Fruit fly (Drosophila melanogaster) whole organism, wandering third instar larva: ENCODE measurements around the gene plx.

Experiments used
- Abd-B ChIP-seq: fragments of >200 bp; optimal IDR thresholded peaks from 2 replicates; lab custom pipeline; 2017; ENCODE audit warnings: missing biosample characterization, missing genetic modification characterization
- CG32264 ChIP-seq: fragments of 200-800 bp; sonication (Bioruptor generic); optimal IDR thresholded peaks from 2 replicates; lab custom pipeline; 2016; ENCODE audit warnings: missing biosample characterization, missing genetic modification characterization
- CG9705 ChIP-seq: fragments of 200-800 bp; sonication (Bioruptor generic); optimal IDR thresholded peaks from 2 replicates; lab custom pipeline; 2018; ENCODE audit warnings: missing biosample characterization, mild to moderate bottlenecking, missing genetic modification characterization
- CrebA ChIP-seq: fragments of 200-800 bp; sonication (Bioruptor generic); optimal IDR thresholded peaks from 2 replicates; lab custom pipeline; 2016; ENCODE audit warnings: missing biosample characterization, mild to moderate bottlenecking, missing genetic modification characterization, borderline replicate concordance
- Dfd ChIP-seq: fragments of >200 bp; optimal IDR thresholded peaks from 2 replicates; lab custom pipeline; 2017; ENCODE audit warnings: missing biosample characterization, missing genetic modification characterization
- Dif ChIP-seq: fragments of 200-275, 200-300 bp; sonication (Bioruptor generic); optimal IDR thresholded peaks from 2 replicates; lab custom pipeline; 2018; ENCODE audit warnings: missing biosample characterization, missing genetic modification characterization; ENCODE audit not compliant: partially characterized antibody
- GATAd ChIP-seq: sonication (Bioruptor generic); optimal IDR thresholded peaks from 2 replicates; lab custom pipeline; 2016; ENCODE audit warnings: missing biosample characterization, missing genetic modification characterization
- HLH106 ChIP-seq: fragments of 200-800 bp; optimal IDR thresholded peaks from 3 replicates; lab custom pipeline; 2019; ENCODE audit warnings: missing biosample characterization, mild to moderate bottlenecking, missing genetic modification characterization, moderate library complexity
- Hnf4 ChIP-seq: fragments of 200-800 bp; sonication (Bioruptor generic); optimal IDR thresholded peaks from 2 replicates; lab custom pipeline; 2016; ENCODE audit warnings: missing biosample characterization, mild to moderate bottlenecking, missing genetic modification characterization
- Hr78 ChIP-seq: fragments of >200 bp; optimal IDR thresholded peaks from 2 replicates; lab custom pipeline; 2017; ENCODE audit warnings: missing biosample characterization, missing genetic modification characterization
- Hr83 ChIP-seq: fragments of 200-300 bp; sonication (Bioruptor generic); optimal IDR thresholded peaks from 2 replicates; lab custom pipeline; 2016; ENCODE audit warnings: missing biosample characterization, mild to moderate bottlenecking, missing genetic modification characterization, moderate library complexity; ENCODE audit not compliant: poor library complexity, severe bottlenecking
- Jra ChIP-seq: sonication (Bioruptor generic); optimal IDR thresholded peaks from 2 replicates; lab custom pipeline; 2016; ENCODE audit warnings: missing biosample characterization, missing genetic modification characterization
- Mio ChIP-seq: sonication (Bioruptor generic); optimal IDR thresholded peaks from 2 replicates; lab custom pipeline; 2016; ENCODE audit warnings: missing biosample characterization, missing genetic modification characterization
- Myc ChIP-seq: fragments of >200 bp; optimal IDR thresholded peaks from 2 replicates; lab custom pipeline; 2017
- N ChIP-seq: fragments of >200 bp; optimal IDR thresholded peaks from 2 replicates; lab custom pipeline; 2018; ENCODE audit warnings: missing biosample characterization, missing external identifiers, missing genetic modification characterization
- OdsH ChIP-seq: fragments of 200-800 bp; sonication (Bioruptor generic); optimal IDR thresholded peaks from 2 replicates; lab custom pipeline; 2016; ENCODE audit warnings: missing biosample characterization, mild to moderate bottlenecking, missing genetic modification characterization
- Rel ChIP-seq, 2 experiments: fragments of 200-800 bp; sonication (Bioruptor generic) in 1 of 2; optimal IDR thresholded peaks; 2 replicates in 1 of 2; 3 replicates in 1 of 2; lab custom pipeline; 2016 to 2019; ENCODE audit warnings: mild to moderate bottlenecking in 2 of 2, missing biosample characterization in 2 of 2, missing genetic modification characterization in 2 of 2, moderate library complexity in 1 of 2
- Sp1 ChIP-seq: fragments of 200-800 bp; sonication (Bioruptor generic); optimal IDR thresholded peaks from 3 replicates; lab custom pipeline; 2019; ENCODE audit warnings: missing biosample characterization, mild to moderate bottlenecking, missing genetic modification characterization, moderate library complexity
- Vsx2 ChIP-seq: fragments of 200-300, 225-300 bp; sonication (Bioruptor generic); optimal IDR thresholded peaks from 2 replicates; lab custom pipeline; 2018; ENCODE audit warnings: missing biosample characterization, missing genetic modification characterization; ENCODE audit not compliant: partially characterized antibody
- br ChIP-seq: fragments of 200-800 bp; sonication (Bioruptor generic); optimal IDR thresholded peaks from 2 replicates; lab custom pipeline; 2016; ENCODE audit warnings: missing biosample characterization, missing genetic modification characterization
- brk ChIP-seq: fragments of 200-800 bp; sonication (Bioruptor generic); optimal IDR thresholded peaks from 2 replicates; lab custom pipeline; 2016; ENCODE audit warnings: missing biosample characterization, mild to moderate bottlenecking, missing genetic modification characterization
- dl ChIP-seq, 2 experiments: fragments of 175-275, 200-275 bp in 1 of 2; fragments of 200-275 bp in 1 of 2; sonication (Bioruptor generic); optimal IDR thresholded peaks; lab custom pipeline; 2018; ENCODE audit warnings: mild to moderate bottlenecking in 2 of 2, missing biosample characterization in 2 of 2, missing genetic modification characterization in 2 of 2, moderate library complexity in 2 of 2; ENCODE audit not compliant: partially characterized antibody in 2 of 2, insufficient read depth in 1 of 2
- dmrt93B ChIP-seq: fragments of 200-800 bp; sonication (Bioruptor generic); optimal IDR thresholded peaks from 2 replicates; lab custom pipeline; 2018; ENCODE audit warnings: missing biosample characterization, mild to moderate bottlenecking, missing genetic modification characterization
- dsf ChIP-seq: sonication (Bioruptor generic); optimal IDR thresholded peaks from 2 replicates; lab custom pipeline; 2016; ENCODE audit warnings: missing biosample characterization, missing genetic modification characterization, borderline replicate concordance
- foxo ChIP-seq, 2 experiments: fragments of 200-800 bp; sonication (Bioruptor generic); optimal IDR thresholded peaks; 2 replicates in 1 of 2; 3 replicates in 1 of 2; lab custom pipeline; 2016 to 2017; ENCODE audit warnings: missing biosample characterization in 2 of 2, missing genetic modification characterization in 2 of 2
- fru ChIP-seq: fragments of 200-800 bp; sonication (Bioruptor generic); optimal IDR thresholded peaks from 3 replicates; lab custom pipeline; 2016; ENCODE audit warnings: missing biosample characterization, mild to moderate bottlenecking, missing genetic modification characterization
- h ChIP-seq: fragments of 200-800 bp; sonication (Bioruptor generic); optimal IDR thresholded peaks from 3 replicates; lab custom pipeline; 2016; ENCODE audit warnings: missing biosample characterization, mild to moderate bottlenecking, missing genetic modification characterization
- jim ChIP-seq: fragments of 175-275, 200-325 bp; sonication (Bioruptor generic); optimal IDR thresholded peaks from 2 replicates; lab custom pipeline; 2016; ENCODE audit warnings: missing biosample characterization, mild to moderate bottlenecking, missing genetic modification characterization
- lola ChIP-seq: fragments of >200 bp; optimal IDR thresholded peaks from 2 replicates; lab custom pipeline; 2017; ENCODE audit warnings: missing biosample characterization, missing genetic modification characterization
- psq ChIP-seq: fragments of 200-800 bp; sonication (Bioruptor generic); optimal IDR thresholded peaks from 3 replicates; lab custom pipeline; 2017; ENCODE audit warnings: missing biosample characterization, mild to moderate bottlenecking, missing genetic modification characterization, moderate library complexity
- rgr ChIP-seq: fragments of 200-800 bp; sonication (Bioruptor generic); optimal IDR thresholded peaks from 3 replicates; lab custom pipeline; 2016; ENCODE audit warnings: missing biosample characterization, mild to moderate bottlenecking, missing genetic modification characterization
- sage ChIP-seq: fragments of 200-800 bp; sonication (Bioruptor generic); optimal IDR thresholded peaks from 2 replicates; lab custom pipeline; 2016; ENCODE audit warnings: missing biosample characterization, mild to moderate bottlenecking, missing genetic modification characterization
- sv ChIP-seq: fragments of 200-800 bp; sonication (Bioruptor generic); optimal IDR thresholded peaks from 3 replicates; lab custom pipeline; 2016; ENCODE audit warnings: missing biosample characterization, missing genetic modification characterization
- tai ChIP-seq: sonication (Bioruptor generic); optimal IDR thresholded peaks from 2 replicates; lab custom pipeline; 2016; ENCODE audit warnings: missing biosample characterization, missing genetic modification characterization
- usp ChIP-seq: fragments of >200 bp; optimal IDR thresholded peaks from 2 replicates; lab custom pipeline; 2017; ENCODE audit warnings: missing biosample characterization, missing genetic modification characterization
- woc ChIP-seq: sonication (Bioruptor generic); optimal IDR thresholded peaks from 2 replicates; lab custom pipeline; 2016; ENCODE audit warnings: missing biosample characterization, mild to moderate bottlenecking, missing genetic modification characterization

The plx gene

dm6 chr3R:5659829-5660197 is 25.8 kb upstream of the plx start, which contains the start of gene CG2182:
CG2182 (minus strand) TSS chr3R:5659912.
- no peak for TF ChIP-seq dl (GFP tag; optimal IDR thresholded peaks at IDR 0.05; lab: Kevin White, UChicago; ENCODE audit: insufficient read depth in 1 of 2, partially characterized antibody in 2 of 2)
- TF ChIP-seq sv (GFP tag; lab: Kevin White, UChicago), result no peak
- peak; percentile 6 for TF ChIP-seq Jra
- TF ChIP-seq Hnf4 (GFP tag; lab: Kevin White, UChicago), result peak; percentile 10
- no peak for TF ChIP-seq rgr
- peak; percentile 36 for TF ChIP-seq Hr83
- no peak for TF ChIP-seq OdsH (GFP tag; lab: Kevin White, UChicago)
- no peak for TF ChIP-seq h
- TF ChIP-seq Rel (GFP tag; optimal IDR thresholded peaks at IDR 0.05; lab: Kevin White, UChicago), result no peak
- TF ChIP-seq Rel (tag; optimal IDR thresholded peaks at IDR 0.05; lab: Kevin White, UChicago), result no peak
- TF ChIP-seq Sp1 (GFP tag; lab: Kevin White, UChicago), result no peak
- TF ChIP-seq N (GFP tag; lab: Kevin White, UChicago), result no peak
- TF ChIP-seq dsf, result no peak
- no peak for TF ChIP-seq CG9705
- TF ChIP-seq tai (GFP tag; lab: Kevin White, UChicago), result no peak
- TF ChIP-seq CG32264 (GFP tag; lab: Kevin White, UChicago), result no peak
- no peak for TF ChIP-seq woc (GFP tag; lab: Kevin White, UChicago)
- TF ChIP-seq, all 38 proteins: peak for 3

dm6 chr3R:5660198-5660893 is 25.3 kb upstream of the plx start, which contains the start of gene Wdr33:
Wdr33 (plus strand) TSS chr3R:5660635.
- TF ChIP-seq Hr83, result peak; percentile 34
- TF ChIP-seq psq (GFP tag; lab: Kevin White, UChicago), result no peak
- peak; percentile 22 for TF ChIP-seq Sp1 (GFP tag; lab: Kevin White, UChicago)
- no peak for TF ChIP-seq dsf
- peak in 1 of 2 experiments; percentile 51 for TF ChIP-seq foxo (GFP tag; optimal IDR thresholded peaks at IDR 0.05; lab: Kevin White, UChicago)
- no peak for TF ChIP-seq Jra
- no peak for TF ChIP-seq Rel (GFP tag; optimal IDR thresholded peaks at IDR 0.05; lab: Kevin White, UChicago)
- TF ChIP-seq Rel (tag; optimal IDR thresholded peaks at IDR 0.05; lab: Kevin White, UChicago), result no peak
- TF ChIP-seq br (GFP tag; lab: Kevin White, UChicago), result no peak
- peak; percentile 64 for TF ChIP-seq HLH106 (tag; lab: Kevin White, UChicago)
- no peak for TF ChIP-seq Myc
- no peak for TF ChIP-seq CrebA
- TF ChIP-seq GATAd (GFP tag; lab: Kevin White, UChicago), result no peak
- no peak for TF ChIP-seq Abd-B (GFP tag; lab: Kevin White, UChicago)
- peak; percentile 22 for TF ChIP-seq fru (GFP tag; lab: Kevin White, UChicago)
- TF ChIP-seq usp (GFP tag; lab: Kevin White, UChicago), result no peak
- TF ChIP-seq rgr, result peak; percentile 29
- no peak for TF ChIP-seq Dfd (GFP tag; lab: Kevin White, UChicago)
- TF ChIP-seq h, result no peak
- no peak for TF ChIP-seq OdsH (GFP tag; lab: Kevin White, UChicago)
- TF ChIP-seq CG32264 (GFP tag; lab: Kevin White, UChicago), result no peak
- no peak for TF ChIP-seq Mio (GFP tag; lab: Kevin White, UChicago)
- TF ChIP-seq CG9705, result peak; percentile 49
- TF ChIP-seq dmrt93B (GFP tag; lab: Kevin White, UChicago), result no peak
- TF ChIP-seq Dif (GFP tag; lab: Kevin White, UChicago), result no peak
- no peak for TF ChIP-seq dl (GFP tag; optimal IDR thresholded peaks at IDR 0.05; lab: Kevin White, UChicago; ENCODE audit: insufficient read depth in 1 of 2, partially characterized antibody in 2 of 2)
- TF ChIP-seq woc (GFP tag; lab: Kevin White, UChicago), result peak; percentile 45
- no peak for TF ChIP-seq lola

dm6 chr3R:5668928-5669739 is 16.5 kb upstream of the plx start, which contains the start of the genes Xe7 and Atg17:
Xe7 (minus strand) TSS chr3R:5669334.
Atg17 (plus strand) TSS chr3R:5669713.
- TF ChIP-seq Vsx2 (GFP tag; lab: Kevin White, UChicago) (no peak), Myc (peak; percentile 9), brk (GFP tag; lab: Kevin White, UChicago) (peak; percentile 77), HLH106 (tag; lab: Kevin White, UChicago) (peak; percentile 95), h (peak; percentile 90), woc (GFP tag; lab: Kevin White, UChicago) (peak; percentile 68), sv (GFP tag; lab: Kevin White, UChicago) (peak; percentile 89), rgr (peak; percentile 91), usp (GFP tag; lab: Kevin White, UChicago) (no peak), CG32264 (GFP tag; lab: Kevin White, UChicago) (peak; percentile 45), Mio (GFP tag; lab: Kevin White, UChicago) (no peak), Jra (peak; percentile 66), GATAd (GFP tag; lab: Kevin White, UChicago) (peak; percentile 85), Rel (GFP tag; optimal IDR thresholded peaks at IDR 0.05; lab: Kevin White, UChicago) (no peak), Rel (tag; optimal IDR thresholded peaks at IDR 0.05; lab: Kevin White, UChicago) (peak; percentile 61), Sp1 (GFP tag; lab: Kevin White, UChicago) (peak; percentile 88), fru (GFP tag; lab: Kevin White, UChicago) (peak; percentile 89), jim (GFP tag; lab: Kevin White, UChicago) (no peak), Dfd (GFP tag; lab: Kevin White, UChicago) (peak; percentile 18), Abd-B (GFP tag; lab: Kevin White, UChicago) (no peak), dmrt93B (GFP tag; lab: Kevin White, UChicago) (peak; percentile 87), dl (GFP tag; optimal IDR thresholded peaks at IDR 0.05; lab: Kevin White, UChicago; ENCODE audit: insufficient read depth in 1 of 2, partially characterized antibody in 2 of 2) (no peak), foxo (GFP tag; optimal IDR thresholded peaks at IDR 0.05; lab: Kevin White, UChicago) (peak; percentile 19 to 94), CrebA (no peak), Dif (GFP tag; lab: Kevin White, UChicago) (no peak), N (GFP tag; lab: Kevin White, UChicago) (no peak), sage (GFP tag; lab: Kevin White, UChicago) (peak; percentile 54), Hr78 (GFP tag; lab: Kevin White, UChicago) (no peak), br (GFP tag; lab: Kevin White, UChicago) (peak; percentile 87), psq (GFP tag; lab: Kevin White, UChicago) (peak; percentile 81), Hnf4 (GFP tag; lab: Kevin White, UChicago) (peak; percentile 88), OdsH (GFP tag; lab: Kevin White, UChicago) (peak; percentile 86)
